Fruit fly (Drosophila melanogaster): ENCODE measurements around the gene CG17242.

DNA sequence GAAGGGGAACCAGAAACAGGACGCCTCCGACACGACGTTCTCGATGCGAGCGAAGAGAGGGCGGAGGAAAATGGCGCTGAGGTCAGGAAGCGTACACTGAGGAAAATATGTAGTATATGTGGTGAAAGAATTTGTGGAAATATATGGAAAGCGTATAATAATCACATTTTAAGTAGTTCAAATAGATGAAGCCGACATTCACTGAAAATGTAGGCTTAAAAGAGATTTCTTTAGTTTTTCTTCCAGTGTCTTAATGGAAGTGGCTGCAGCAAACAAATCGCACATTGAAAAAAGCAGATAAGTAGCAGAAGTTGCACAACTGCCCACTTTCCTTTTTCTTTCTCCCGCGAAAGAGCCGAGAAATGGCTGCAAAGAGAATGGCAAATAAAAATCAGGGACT lies 19.4 kb downstream of the CG17242 start:
- TF ChIP-seq h (optimal IDR thresholded peaks at IDR 0.05) (no peak), CG10321 (GFP tag; IDR thresholded peaks at IDR 0.05) (no peak), CG14441 (GFP tag; IDR thresholded peaks at IDR 0.05) (no peak), repo (GFP tag; optimal IDR thresholded peaks at IDR 0.05) (no peak), CG14667 (GFP tag; IDR thresholded peaks at IDR 0.05) (no peak), Hr39 (optimal IDR thresholded peaks at IDR 0.05) (no peak), Ets97D (GFP tag; optimal IDR thresholded peaks at IDR 0.05) (no peak), Dip2 (GFP tag; IDR thresholded peaks at IDR 0.05) (no peak), Bdp1 (GFP tag; optimal IDR thresholded peaks at IDR 0.05) (no peak), ERR (GFP tag; optimal IDR thresholded peaks at IDR 0.05) (no peak), tap (tag; optimal IDR thresholded peaks at IDR 0.05) (no peak), p53 (GFP tag; optimal IDR thresholded peaks at IDR 0.05) (no peak)

Measured in whole organism, embryonic.